Worm (Caenorhabditis elegans): ENCODE results near the gene tag-77.

The tag-77 gene

DNA sequence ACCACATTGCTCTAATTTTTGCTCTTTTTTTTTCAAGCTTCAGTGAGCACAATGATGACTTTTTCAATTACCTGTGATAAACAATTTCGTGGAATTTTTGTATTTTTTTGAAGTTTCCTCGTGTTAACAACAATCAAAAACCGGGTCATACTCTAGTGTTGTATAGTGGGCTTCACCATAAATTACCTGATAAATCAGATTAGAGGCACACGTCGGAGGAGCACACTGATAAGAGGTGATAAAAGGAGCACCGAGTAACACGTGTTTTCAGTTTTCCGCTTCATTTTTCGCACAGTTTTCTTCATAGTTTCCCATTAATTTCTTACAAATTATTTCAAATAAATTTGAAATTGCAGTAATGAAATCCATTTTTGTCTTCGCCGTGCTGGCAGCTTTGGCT is 29.0 kb downstream of the tag-77 start, which contains the start of gene spp-8:
Gene spp-8, plus strand, starts transcription at position 357 of the 400 bp plus-strand sequence.
- TF ChIP-seq unc-62 (GFP tag; optimal IDR thresholded peaks at IDR 0.05), result no peak

DNA sequence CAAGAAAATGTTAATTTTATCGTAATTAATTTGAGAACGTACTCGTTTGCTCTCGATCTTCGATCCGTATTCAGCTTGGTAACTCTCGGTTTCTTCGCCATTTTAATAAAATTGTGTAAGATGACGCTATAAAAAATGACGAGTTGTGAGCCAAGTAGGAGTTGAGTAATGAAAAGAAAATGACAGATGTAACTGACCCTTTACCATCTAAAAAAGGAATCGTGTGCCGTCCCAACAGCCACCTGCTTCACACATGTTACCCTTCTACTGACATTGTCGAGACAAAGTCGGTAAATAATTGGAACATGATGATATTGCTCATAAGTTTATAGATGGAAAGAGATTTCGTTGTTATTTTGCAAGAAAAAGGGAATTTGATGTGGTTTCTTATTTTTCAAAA is 31.0 kb downstream of the tag-77 start, which contains the start of gene hlh-12:
Gene hlh-12, minus strand, starts transcription at position 101 of the 400 bp plus-strand sequence.
- TF ChIP-seq unc-62 (GFP tag; optimal IDR thresholded peaks at IDR 0.05), result no peak

DNA sequence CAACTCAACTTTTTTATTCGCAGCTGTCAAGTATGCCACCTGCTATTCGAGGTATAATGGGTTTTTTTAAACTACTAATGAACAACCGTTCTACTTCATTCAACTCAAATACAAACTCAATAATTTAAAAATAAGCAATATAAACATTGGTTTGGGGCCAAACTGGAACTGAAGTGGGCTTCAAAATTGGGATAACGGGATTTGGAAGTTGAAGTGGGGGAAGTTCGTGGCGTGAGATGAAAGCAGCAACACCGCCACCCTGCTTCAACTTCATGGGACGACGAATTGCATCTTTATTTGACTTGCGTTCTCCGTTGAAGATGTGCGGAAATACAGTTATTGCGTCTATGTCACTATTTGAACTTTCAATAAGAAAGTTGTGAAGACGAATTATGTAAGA is 31.8 kb downstream of the tag-77 start:
- no peak for TF ChIP-seq unc-62 (GFP tag; optimal IDR thresholded peaks at IDR 0.05)

DNA sequence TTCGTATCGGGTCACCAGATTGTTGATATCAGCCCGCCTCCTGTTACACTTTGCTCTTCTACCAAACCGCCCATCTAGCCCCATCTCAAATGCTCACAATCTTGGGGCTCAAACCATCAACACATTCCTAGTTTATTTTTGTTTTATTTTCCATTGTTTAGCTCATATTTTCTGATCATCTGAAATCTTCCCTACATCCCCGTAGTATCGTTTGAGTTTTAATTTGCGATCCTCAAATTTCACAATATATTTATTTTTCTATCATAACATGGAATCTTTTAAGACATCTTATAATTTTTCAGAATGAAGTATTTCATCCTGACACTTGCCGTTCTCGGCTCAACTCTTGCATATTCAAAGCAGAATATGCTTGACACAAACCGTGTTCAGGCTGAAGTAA is 33.5 kb downstream of the tag-77 start, which contains the start of gene spp-10:
Gene spp-10, plus strand, starts transcription at position 301 of the 400 bp plus-strand sequence.
- no peak for TF ChIP-seq unc-62 (GFP tag; optimal IDR thresholded peaks at IDR 0.05)

DNA sequence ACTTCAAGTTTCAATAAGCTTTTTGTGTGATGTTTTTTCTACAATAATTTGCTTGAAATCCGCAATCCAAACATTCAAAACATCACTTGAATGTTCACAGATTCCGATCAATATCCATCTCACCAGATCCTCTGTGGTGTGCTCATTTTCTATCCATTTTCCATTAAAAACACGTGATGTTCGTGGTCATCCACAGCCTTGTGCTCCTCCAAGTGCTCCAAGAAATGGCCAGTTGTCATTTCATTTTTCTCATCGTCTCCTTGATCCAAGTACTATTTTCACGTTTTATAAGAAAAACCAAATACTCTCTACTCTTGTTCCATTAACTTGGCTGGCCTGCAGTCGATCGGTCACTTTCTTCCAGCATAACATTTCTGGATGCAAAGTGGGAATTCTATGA is 34.2 kb downstream of the tag-77 start:
- TF ChIP-seq unc-62 (GFP tag; optimal IDR thresholded peaks at IDR 0.05), result no peak

DNA sequence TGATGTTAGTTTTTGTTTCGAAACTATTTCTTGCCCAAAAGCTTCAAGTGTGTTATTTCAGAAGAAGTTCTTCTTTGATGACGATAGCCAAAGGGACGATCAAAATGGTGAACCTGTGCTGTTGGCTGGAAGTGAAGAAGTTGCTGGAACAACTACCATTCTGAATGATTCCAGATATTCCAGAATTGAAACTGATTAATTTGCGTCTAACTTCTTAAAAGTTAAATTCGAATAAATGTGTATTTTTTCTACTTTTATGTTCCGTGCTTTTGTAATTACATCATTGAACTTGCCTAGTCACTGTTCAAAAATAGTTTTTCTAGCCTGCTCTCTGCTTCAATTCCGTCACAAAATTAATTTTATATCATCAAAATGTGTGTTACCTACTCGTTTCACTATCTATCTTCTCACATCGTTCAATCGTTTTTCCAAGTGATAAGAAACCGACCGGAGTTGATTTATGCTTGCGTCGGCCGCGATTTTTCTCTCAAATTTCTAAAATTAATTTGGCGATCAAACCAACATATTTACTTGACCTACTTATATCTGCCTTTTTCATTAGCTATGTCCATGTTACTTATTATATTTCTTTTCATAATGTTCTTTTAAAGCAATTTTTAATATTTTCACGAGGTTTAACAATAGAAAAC is 35.2 kb downstream of the tag-77 start:
- no peak for TF ChIP-seq unc-62 (GFP tag; optimal IDR thresholded peaks at IDR 0.05)

DNA sequence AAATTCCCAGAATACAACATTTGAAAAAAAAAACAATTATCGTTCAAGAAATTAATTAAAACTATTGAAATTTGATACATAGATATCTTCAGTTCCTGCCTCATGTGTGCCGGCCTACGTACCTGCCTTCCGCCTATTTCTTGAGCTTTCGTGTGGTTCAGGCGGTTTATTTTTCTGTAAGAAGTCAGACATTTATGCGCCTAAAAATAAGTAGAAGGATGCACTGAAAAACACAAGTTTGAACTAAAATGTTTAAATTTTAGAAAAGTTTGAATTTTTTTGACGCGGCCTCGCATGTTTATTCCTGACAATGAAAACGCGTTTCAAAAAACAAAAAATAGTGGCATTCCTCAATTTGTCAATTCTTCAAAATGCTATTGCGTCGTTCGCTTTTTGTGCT is 36.6 kb downstream of the tag-77 start, which contains the start of gene C28C12.11:
Gene C28C12.11, plus strand, starts transcription at position 301 of the 400 bp plus-strand sequence.
- no peak for TF ChIP-seq unc-62 (GFP tag; optimal IDR thresholded peaks at IDR 0.05)

DNA sequence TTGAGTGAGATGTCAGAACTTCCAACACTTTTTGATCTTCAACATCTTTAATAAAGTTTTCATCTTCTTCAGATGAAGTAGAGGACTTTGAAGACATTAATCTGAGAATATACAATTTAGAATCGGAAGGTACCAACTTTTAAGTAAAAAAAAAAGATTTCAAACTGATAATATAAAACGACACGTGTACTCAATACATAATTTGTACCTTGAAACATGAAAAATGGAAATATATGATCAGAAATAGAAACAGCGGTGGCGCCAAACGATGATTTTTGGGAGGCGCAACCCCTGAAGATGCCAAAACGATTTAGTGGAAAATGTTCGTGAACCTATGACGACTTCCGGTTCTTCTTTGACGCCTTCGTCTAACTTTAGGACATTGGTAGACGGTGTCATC is 37.9 kb downstream of the tag-77 start, which contains the start of gene oat-1:
Gene oat-1, minus strand, starts transcription at position 101 of the 400 bp plus-strand sequence.
- TF ChIP-seq unc-62 (GFP tag; optimal IDR thresholded peaks at IDR 0.05), result no peak

DNA sequence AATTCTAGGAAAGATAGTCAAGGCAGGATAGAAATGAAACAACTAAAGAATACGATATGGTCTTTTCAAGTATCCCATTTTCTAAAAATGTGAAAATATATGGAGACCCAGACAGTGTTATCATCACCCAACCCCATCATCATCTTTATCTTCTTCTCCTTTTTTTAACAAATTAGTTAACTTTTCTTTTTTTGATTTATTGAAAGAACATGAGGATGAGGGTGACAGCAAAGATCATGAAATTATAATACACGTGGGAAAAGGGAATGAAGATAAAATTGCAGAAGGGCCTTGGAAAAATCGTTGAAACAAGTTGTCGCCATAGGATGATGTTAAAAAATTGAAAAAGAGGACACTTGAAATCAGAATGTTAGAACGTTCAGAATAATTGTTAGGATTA is 46.2 kb downstream of the tag-77 start:
- no peak for TF ChIP-seq unc-62 (GFP tag; optimal IDR thresholded peaks at IDR 0.05)

DNA sequence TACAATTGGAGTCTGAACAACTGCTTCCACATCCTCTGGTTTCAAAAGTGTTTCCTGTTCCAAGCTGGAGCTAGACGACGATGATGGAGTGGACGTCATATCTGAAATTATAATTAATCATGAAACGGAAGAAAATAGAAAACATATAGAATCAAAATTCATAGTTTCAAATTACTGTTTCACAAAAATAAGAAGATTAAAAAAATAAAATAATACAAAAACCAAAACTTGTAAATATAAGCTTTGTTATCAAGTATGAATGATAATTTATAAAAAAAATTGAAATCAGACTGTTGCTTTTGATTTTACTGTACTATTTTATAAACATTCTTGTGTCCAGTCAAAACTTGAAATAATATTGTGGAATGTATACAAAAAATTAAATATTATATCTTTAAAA is 46.6 kb downstream of the tag-77 start, which contains the start of gene str-176:
Gene str-176, minus strand, starts transcription at position 101 of the 400 bp plus-strand sequence.
- TF ChIP-seq unc-62 (GFP tag; optimal IDR thresholded peaks at IDR 0.05), result no peak

DNA sequence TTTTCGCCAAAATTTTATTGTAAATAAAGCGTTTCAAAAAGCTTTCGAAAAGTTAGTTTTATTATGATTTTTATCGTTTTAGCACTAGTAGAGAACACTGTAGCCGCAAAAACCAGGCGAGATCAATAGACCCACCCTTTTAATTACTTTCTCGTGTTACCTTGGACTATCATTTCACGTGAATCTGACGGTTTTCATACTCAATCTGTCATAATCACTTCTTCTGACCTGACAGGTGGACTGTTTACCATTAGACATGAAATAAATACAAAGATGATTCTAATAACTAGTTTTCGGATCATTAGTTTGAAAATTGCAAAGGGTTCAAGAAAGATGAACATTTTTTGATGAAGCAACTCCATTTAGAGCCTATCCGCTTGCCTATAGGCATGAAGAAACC is 47.3 kb downstream of the tag-77 start:
- no peak for TF ChIP-seq unc-62 (GFP tag; optimal IDR thresholded peaks at IDR 0.05)

DNA sequence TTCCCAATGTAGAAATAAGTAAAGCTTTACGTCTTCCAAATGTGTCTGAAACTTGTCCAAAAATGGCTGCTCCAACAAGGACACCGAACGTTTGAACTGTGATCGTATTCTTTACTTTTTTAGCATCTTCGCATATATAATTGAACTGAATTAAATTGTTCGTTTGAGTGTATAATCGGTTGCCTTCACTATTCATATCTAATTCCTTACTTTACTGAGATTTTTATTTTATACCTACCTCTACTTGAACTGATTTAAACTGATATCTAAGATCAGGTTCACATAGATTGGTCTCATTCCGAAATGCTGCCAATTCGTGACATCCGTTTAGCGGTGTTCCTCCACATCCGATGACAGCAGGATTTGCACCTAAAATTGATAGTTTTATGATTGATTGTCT is 48.0 kb downstream of the tag-77 start:
- TF ChIP-seq unc-62 (GFP tag; optimal IDR thresholded peaks at IDR 0.05), result no peak

DNA sequence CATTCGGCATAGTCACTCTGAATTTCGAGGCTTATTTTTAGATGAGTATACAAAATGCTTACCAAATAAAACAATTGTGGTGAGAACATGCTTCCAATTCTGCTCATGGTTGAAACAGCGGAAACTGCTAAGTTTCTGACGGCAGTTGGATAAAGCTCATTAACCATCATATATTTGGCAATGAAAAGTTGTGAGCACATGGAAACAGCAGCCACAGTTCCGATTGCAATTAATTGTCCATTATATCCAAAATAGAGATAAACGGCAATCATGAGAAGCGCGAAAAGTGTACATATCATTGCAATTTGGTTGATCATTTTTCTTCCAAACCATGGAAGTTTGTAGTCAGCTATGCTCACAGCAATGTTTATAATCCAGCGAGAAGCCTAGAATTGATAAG is 49.2 kb downstream of the tag-77 start:
- TF ChIP-seq unc-62 (GFP tag; optimal IDR thresholded peaks at IDR 0.05), result no peak

DNA sequence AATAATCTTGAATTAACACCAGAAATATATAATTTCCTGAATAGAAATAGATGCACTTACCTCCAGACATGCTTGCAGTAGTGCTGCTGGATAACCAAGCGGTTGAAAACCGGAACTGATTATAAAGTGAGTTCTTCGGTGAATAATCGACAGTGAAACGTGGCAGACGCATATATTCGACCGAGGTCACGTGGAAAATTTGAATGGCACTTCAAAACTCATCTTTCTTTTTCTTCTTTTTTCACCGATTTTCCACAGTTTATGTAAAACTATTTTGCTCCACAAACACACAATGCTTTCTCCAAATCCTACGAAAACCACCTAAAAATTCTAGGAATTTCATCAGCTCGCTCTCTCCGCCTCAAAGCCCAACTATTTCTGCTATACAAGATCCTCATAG is 50.1 kb downstream of the tag-77 start, which contains the start of gene ant-1.4:
Gene ant-1.4, minus strand, starts transcription at position 101 of the 400 bp plus-strand sequence.
- TF ChIP-seq unc-62 (GFP tag; optimal IDR thresholded peaks at IDR 0.05), result no peak

DNA sequence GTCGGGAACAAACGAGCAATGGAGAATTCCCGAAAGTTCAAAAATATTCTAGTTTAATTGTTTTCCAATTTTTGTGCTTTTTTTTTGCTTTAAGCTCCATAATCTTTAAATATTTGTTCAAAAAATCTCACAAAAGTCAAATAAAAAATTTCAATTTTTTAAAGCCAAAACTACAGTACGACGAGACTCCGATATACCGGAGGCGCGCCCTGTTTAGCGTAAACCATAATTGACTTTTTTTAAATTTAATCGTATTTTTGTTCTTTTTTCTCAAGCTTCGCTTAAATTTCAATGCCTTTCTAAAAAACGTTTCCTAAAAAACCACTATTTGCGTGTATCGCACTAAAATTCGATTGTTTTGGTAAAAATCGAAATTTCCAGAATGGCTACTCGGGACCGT is 53.4 kb downstream of the tag-77 start, which contains the start of gene syx-4:
Gene syx-4, plus strand, starts transcription at position 382 of the 400 bp plus-strand sequence.
- TF ChIP-seq unc-62 (GFP tag; optimal IDR thresholded peaks at IDR 0.05), result no peak

DNA sequence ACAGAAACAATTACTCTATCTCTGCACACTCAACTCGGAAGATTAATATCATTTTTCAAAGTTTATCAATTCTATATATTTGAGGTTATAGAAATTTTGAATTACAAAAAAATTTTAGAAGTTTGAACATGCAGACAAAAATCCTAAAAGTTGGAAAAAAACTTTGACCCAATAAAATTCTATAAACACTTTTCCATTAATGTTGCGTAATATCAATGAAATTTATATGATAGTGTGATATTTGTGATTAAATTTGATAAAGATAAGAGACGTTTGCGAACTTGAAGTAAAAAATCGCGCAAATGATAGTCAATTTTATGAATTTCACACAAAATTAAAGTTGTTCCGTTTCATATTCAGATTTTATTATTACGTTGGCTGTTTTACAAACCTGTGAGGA is 56.3 kb downstream of the tag-77 start:
- TF ChIP-seq unc-62 (GFP tag; optimal IDR thresholded peaks at IDR 0.05), result no peak

Data from whole organism, dauer.